Worm (Caenorhabditis elegans) whole organism, L4/young adult: ENCODE data around the gene B0280.9.

Experiments used
- dao-5 ChIP-seq: sonication (generic microtip); optimal IDR thresholded peaks from 2 replicates; lab custom pipeline; 2016; ENCODE audit warnings: missing genotype, missing genetic modification characterization, moderate library complexity, missing compliant biosample characterization
- him-1 ChIP-seq: sonication (generic microtip); optimal IDR thresholded peaks from 2 replicates; lab custom pipeline; 2016; ENCODE audit warnings: missing genotype, missing genetic modification reagents, missing genetic modification characterization, missing compliant biosample characterization

- TF ChIP-seq him-1 (tag; lab: Kevin White, UChicago) (no peak), dao-5 (no peak)
Measured at ce11 chrIII:7165276-7165675, 42.6 kb upstream of the B0280.9 start.
